Worm (Caenorhabditis elegans) whole organism, late embryonic: Measurements from ENCODE around the gene W08E12.6.

Source experiments
- ahr-1 ChIP-seq: sonication (generic microtip); optimal IDR thresholded peaks from 2 replicates; lab custom pipeline; 2016; ENCODE audit warnings: missing genetic modification characterization, missing compliant biosample characterization
- ama-1 ChIP-seq: fragments of 150-350 bp; optimal IDR thresholded peaks from 2 replicates; lab custom pipeline; 2014
- ceh-14 ChIP-seq: sonication (generic microtip); optimal IDR thresholded peaks from 2 replicates; lab custom pipeline; 2016; ENCODE audit warnings: missing genotype, missing genetic modification characterization, missing compliant biosample characterization
- ceh-19 ChIP-seq: fragments of 200-800 bp; sonication (Bioruptor generic); optimal IDR thresholded peaks from 2 replicates; lab custom pipeline; 2018; ENCODE audit warnings: mild to moderate bottlenecking, missing genetic modification characterization, missing compliant biosample characterization
- ceh-2 ChIP-seq: sonication (generic microtip); optimal IDR thresholded peaks from 2 replicates; lab custom pipeline; 2016; ENCODE audit warnings: missing genotype, missing genetic modification characterization, missing compliant biosample characterization
- ceh-30 ChIP-seq: fragments of 150-350 bp; optimal IDR thresholded peaks from 2 replicates; lab custom pipeline; 2014; ENCODE audit warnings: missing biosample characterization, missing genetic modification characterization
- ceh-34 ChIP-seq: sonication (generic microtip); optimal IDR thresholded peaks from 2 replicates; lab custom pipeline; 2016; ENCODE audit warnings: mild to moderate bottlenecking, missing genetic modification characterization, missing compliant biosample characterization
- ceh-45 ChIP-seq: fragments of 200-800 bp; sonication (Bioruptor generic); IDR thresholded peaks from 2 replicates; pipeline ENCODE4 v1.3.6; 2022; ENCODE audit warnings: missing genetic modification reagents, missing genetic modification characterization, missing compliant biosample characterization
- ceh-48 ChIP-seq: sonication (generic microtip); optimal IDR thresholded peaks from 2 replicates; lab custom pipeline; 2016; ENCODE audit warnings: missing genetic modification characterization, inconsistent platforms, missing compliant biosample characterization
- che-1 ChIP-seq: sonication (generic microtip); optimal IDR thresholded peaks from 2 replicates; lab custom pipeline; 2016; ENCODE audit warnings: mild to moderate bottlenecking, missing genetic modification characterization, missing compliant biosample characterization
- dve-1 ChIP-seq: sonication (generic microtip); optimal IDR thresholded peaks from 2 replicates; lab custom pipeline; 2017; ENCODE audit warnings: antibody characterized with exemption, mild to moderate bottlenecking, missing genetic modification characterization, missing compliant biosample characterization
- elt-4 ChIP-seq: sonication (generic microtip); optimal IDR thresholded peaks from 2 replicates; lab custom pipeline; 2016; ENCODE audit warnings: missing genetic modification characterization, missing compliant biosample characterization
- ets-4 ChIP-seq: sonication (generic microtip); optimal IDR thresholded peaks from 2 replicates; lab custom pipeline; 2016; ENCODE audit warnings: missing genetic modification characterization, missing compliant biosample characterization
- eyg-1 ChIP-seq: sonication (generic microtip); optimal IDR thresholded peaks from 2 replicates; lab custom pipeline; 2016; ENCODE audit warnings: missing genotype, missing genetic modification characterization, missing compliant biosample characterization
- fkh-6 ChIP-seq: sonication (generic microtip); optimal IDR thresholded peaks from 2 replicates; lab custom pipeline; 2016; ENCODE audit warnings: missing genetic modification characterization, missing compliant biosample characterization
- mec-3 ChIP-seq: sonication (generic microtip); optimal IDR thresholded peaks from 2 replicates; lab custom pipeline; 2016; ENCODE audit warnings: borderline replicate concordance, missing genetic modification characterization, missing compliant biosample characterization
- nfya-1 ChIP-seq: sonication (generic microtip); optimal IDR thresholded peaks from 2 replicates; lab custom pipeline; 2017; ENCODE audit warnings: missing genetic modification characterization, mild to moderate bottlenecking, missing compliant biosample characterization, antibody characterized with exemption, moderate library complexity
- nhr-11 ChIP-seq: fragments of 150-350 bp; optimal IDR thresholded peaks from 2 replicates; lab custom pipeline; 2014; ENCODE audit warnings: missing biosample characterization, missing genetic modification characterization
- npax-4 ChIP-seq: sonication (generic microtip); optimal IDR thresholded peaks from 2 replicates; lab custom pipeline; 2016; ENCODE audit warnings: missing genetic modification characterization, missing compliant biosample characterization
- pqm-1 ChIP-seq: sonication (generic microtip); optimal IDR thresholded peaks from 2 replicates; lab custom pipeline; 2016; ENCODE audit warnings: missing genetic modification characterization, missing compliant biosample characterization
- pros-1 ChIP-seq: fragments of 150-350 bp; optimal IDR thresholded peaks from 2 replicates; lab custom pipeline; 2014; ENCODE audit warnings: missing biosample characterization, missing genetic modification reagents, missing genetic modification characterization
- ref-2 ChIP-seq: sonication (generic microtip); optimal IDR thresholded peaks from 2 replicates; lab custom pipeline; 2016; ENCODE audit warnings: missing genetic modification characterization, missing compliant biosample characterization
- rnt-1 ChIP-seq: sonication (generic microtip); optimal IDR thresholded peaks from 2 replicates; lab custom pipeline; 2016; ENCODE audit warnings: missing genetic modification characterization, missing compliant biosample characterization
- sox-2 ChIP-seq: fragments of 200-800 bp; sonication (Bioruptor generic); IDR thresholded peaks from 2 replicates; pipeline ENCODE4 v1.3.6; 2022; ENCODE audit warnings: missing genetic modification reagents, missing genetic modification characterization, missing compliant biosample characterization
- syd-9 ChIP-seq: sonication (generic microtip); optimal IDR thresholded peaks from 2 replicates; lab custom pipeline; 2016; ENCODE audit warnings: mild to moderate bottlenecking, missing genetic modification characterization, moderate library complexity, missing compliant biosample characterization
- unc-3 ChIP-seq, 2 experiments: fragments of 200-800 bp in 1 of 2; sonication (Bioruptor generic) in 1 of 2; sonication (generic microtip) in 1 of 2; conservative IDR thresholded peaks in 1 of 2; optimal IDR thresholded peaks in 1 of 2; 2 replicates each; pipeline versions ENCODE4 v1.3.6 to Lab custom; 2016 to 2022; ENCODE audit warnings: missing compliant biosample characterization in 2 of 2, missing genetic modification characterization in 2 of 2, missing genetic modification reagents in 1 of 2
- unc-42 ChIP-seq: sonication (generic microtip); optimal IDR thresholded peaks from 2 replicates; lab custom pipeline; 2016; ENCODE audit warnings: missing genotype, missing genetic modification characterization, missing compliant biosample characterization
- unc-55 ChIP-seq: sonication (generic microtip); optimal IDR thresholded peaks from 2 replicates; lab custom pipeline; 2017; ENCODE audit warnings: missing biosample characterization, missing genetic modification reagents, missing genetic modification characterization
- ztf-16 ChIP-seq: sonication (generic microtip); optimal IDR thresholded peaks from 2 replicates; lab custom pipeline; 2017; ENCODE audit warnings: missing genetic modification characterization, missing compliant biosample characterization

Gene W08E12.6

ce11 chrIV:3271342-3271741 lies 27.1 kb upstream of the W08E12.6 start:
- TF ChIP-seq unc-3 (GFP tag; conservative IDR thresholded peaks at IDR 0.05; lab: Robert Waterston, UW) (no peak), unc-3 (tag; optimal IDR thresholded peaks at IDR 0.05; lab: Kevin White, UChicago) (no peak), npax-4 (tag; lab: Kevin White, UChicago) (no peak), nfya-1 (no peak), nhr-11 (tag; lab: Kevin White, UChicago) (no peak), ceh-34 (tag; lab: Kevin White, UChicago) (no peak), unc-42 (tag; lab: Kevin White, UChicago) (no peak), ztf-16 (tag; lab: Kevin White, UChicago) (no peak), mec-3 (tag; lab: Kevin White, UChicago) (no peak), ceh-45 (GFP tag; lab: Robert Waterston, UW) (no peak)

- TF ChIP-seq che-1 (no peak), ceh-48 (tag; lab: Kevin White, UChicago) (no peak), unc-55 (no peak), ceh-19 (GFP tag; lab: Kevin White, UChicago) (no peak), pqm-1 (no peak), ahr-1 (no peak), dve-1 (tag; lab: Kevin White, UChicago) (no peak)
Observed at ce11 chrIV:3273295-3273694, 25.1 kb upstream of the W08E12.6 start, which contains the start of gene T26C12.3. Gene T26C12.3 (minus strand): TSS chrIV:3273395.

DNA sequence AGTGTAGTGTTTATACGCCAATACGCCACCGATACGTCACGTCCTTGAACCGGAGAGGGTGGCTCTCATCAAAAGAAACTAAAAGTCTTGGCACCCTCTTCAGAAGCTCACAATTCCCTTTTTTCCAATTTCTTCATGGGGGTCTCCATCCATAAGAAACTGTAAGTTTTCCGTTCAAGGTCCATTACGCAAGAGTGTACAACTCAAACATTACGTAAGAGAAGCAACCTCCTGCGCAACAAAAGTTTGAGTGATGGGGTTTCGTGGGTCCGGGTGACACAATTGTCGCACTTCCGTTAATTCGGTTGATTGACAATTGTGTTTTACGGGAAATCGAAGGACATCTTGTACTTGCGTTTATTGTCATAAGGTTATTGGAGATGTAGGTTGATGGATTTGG lies 19.6 kb upstream of the W08E12.6 start:
- TF ChIP-seq ceh-34 (tag; lab: Kevin White, UChicago) (no peak), unc-55 (peak; percentile 62), ref-2 (tag; lab: Kevin White, UChicago) (peak; percentile 21)

- TF ChIP-seq ahr-1, result no peak
- no peak for TF ChIP-seq fkh-6 (tag; lab: Kevin White, UChicago)
- no peak for TF ChIP-seq eyg-1
- no peak for TF ChIP-seq ceh-14 (tag; lab: Kevin White, UChicago)
- TF ChIP-seq elt-4 (tag; lab: Kevin White, UChicago), result no peak
- TF ChIP-seq ets-4 (tag; lab: Kevin White, UChicago), result no peak
- no peak for TF ChIP-seq ceh-30 (tag; lab: Kevin White, UChicago)
- TF ChIP-seq ceh-2 (tag; lab: Kevin White, UChicago), result no peak
- TF ChIP-seq rnt-1 (tag; lab: Kevin White, UChicago), result no peak
Observed at ce11 chrIV:3289237-3289636, 9.2 kb upstream of the W08E12.6 start, which contains the start of gene gcy-23. Gene gcy-23 (minus strand): TSS chrIV:3289337.

- TF ChIP-seq nfya-1 (no peak), pros-1 (no peak), sox-2 (GFP tag; lab: Robert Waterston, UW) (no peak)
Observed at ce11 chrIV:3291977-3292561, 6.3 kb upstream of the W08E12.6 start, which contains the start of gene W08E12.8. Gene W08E12.8 (plus strand): TSS chrIV:3292371.

DNA sequence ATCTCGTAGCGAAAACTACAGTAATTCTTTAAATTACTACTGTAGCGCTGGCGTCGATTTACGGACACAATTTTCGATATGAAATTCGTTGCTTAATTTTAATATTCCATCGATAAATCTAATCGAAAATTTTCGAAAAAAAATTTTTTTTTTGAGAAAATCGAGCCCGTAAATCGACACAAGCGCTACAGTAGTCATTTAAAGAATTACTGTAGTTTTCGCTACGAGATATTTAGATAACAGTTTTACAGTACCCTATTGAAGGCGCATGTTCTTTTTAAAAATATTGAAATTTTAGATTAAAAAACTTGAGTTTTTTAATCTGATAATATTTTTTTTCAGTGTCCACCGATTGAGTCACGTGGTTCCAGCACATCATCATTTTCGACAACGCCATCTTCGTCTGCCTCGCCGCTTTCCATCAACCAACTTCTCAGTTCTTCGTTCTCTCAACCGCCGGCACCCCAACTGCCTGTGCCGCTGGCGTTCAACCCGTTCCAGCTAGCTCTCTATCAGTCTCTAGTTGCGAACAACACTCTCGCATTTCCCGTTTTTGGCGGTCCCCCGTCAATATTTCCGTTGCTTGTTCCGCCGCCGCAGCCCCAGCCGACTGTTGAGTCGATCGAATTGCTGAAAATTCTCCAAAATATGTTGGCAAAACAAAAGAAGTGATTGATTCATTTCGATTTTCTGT lies 4.5 kb upstream of the W08E12.6 start:
- TF ChIP-seq ceh-2 (tag; lab: Kevin White, UChicago) (no peak), nhr-11 (tag; lab: Kevin White, UChicago) (no peak), ama-1 (lab: Kevin White, UChicago) (no peak), syd-9 (tag; lab: Kevin White, UChicago) (no peak)
